Worm (Caenorhabditis elegans): ENCODE data around the gene T24C2.5.

Gene T24C2.5

DNA sequence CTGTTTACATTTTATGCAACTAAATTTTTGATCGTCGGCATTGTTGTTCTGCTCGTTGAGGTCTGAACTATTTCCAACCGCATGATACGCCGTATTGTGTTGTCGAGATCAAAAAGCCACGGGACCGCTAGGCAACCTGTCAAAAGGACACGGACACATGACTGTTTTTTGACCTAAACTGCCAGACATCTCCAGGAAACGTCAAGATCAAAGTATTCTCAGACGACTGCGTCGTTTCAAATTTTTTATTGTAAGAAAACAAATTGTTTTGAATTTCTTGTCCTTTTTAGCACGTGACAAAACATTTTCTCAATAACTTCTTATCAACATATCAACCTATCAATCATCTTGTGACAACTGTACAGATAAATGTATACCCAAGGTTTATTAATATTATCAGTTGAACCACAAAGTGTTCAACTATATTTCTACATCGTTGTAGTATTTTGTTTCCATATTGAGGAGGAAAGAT is 32.1 kb upstream of the T24C2.5 start:
- TF ChIP-seq nhr-28 (tag; optimal IDR thresholded peaks at IDR 0.05) (no peak), unc-62 (GFP tag; optimal IDR thresholded peaks at IDR 0.05) (peak; percentile 48)

DNA sequence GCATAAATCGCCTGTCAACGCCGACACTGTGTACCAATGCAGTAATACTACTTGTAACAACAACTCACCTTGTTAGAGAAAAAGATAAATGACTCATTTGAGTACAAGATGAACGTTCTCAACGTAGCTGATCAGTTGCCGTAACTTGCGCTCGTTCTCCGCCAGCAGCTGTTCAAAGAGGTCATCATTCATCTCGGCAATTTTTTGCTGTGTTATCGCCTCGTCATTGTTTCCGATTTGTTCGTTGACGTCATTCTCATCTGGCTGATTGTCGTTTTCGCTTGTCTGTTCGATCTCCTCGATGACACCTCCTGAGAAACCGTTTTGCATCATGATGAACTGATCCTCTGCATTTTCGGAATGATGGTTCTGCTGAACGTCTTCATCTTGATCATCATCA is 30.9 kb upstream of the T24C2.5 start:
- TF ChIP-seq lin-13 (tag; optimal IDR thresholded peaks at IDR 0.05) = peak; percentile 17
- TF ChIP-seq ham-2 (GFP tag; optimal IDR thresholded peaks at IDR 0.05) = no peak
- TF ChIP-seq lin-32 (GFP tag; optimal IDR thresholded peaks at IDR 0.05) = no peak
- TF ChIP-seq cnd-1 (tag; optimal IDR thresholded peaks at IDR 0.05) = no peak
- TF ChIP-seq nhr-76 (tag; optimal IDR thresholded peaks at IDR 0.05) = no peak
- no peak for TF ChIP-seq unc-39 (tag; optimal IDR thresholded peaks at IDR 0.05)
- peak; percentile 96 for TF ChIP-seq hlh-1 (tag; optimal IDR thresholded peaks at IDR 0.05)
- no peak for TF ChIP-seq mab-5 (tag; optimal IDR thresholded peaks at IDR 0.05)
- peak; percentile 90 for TF ChIP-seq unc-62 (GFP tag; optimal IDR thresholded peaks at IDR 0.05)
- TF ChIP-seq elt-1 (tag; optimal IDR thresholded peaks at IDR 0.05; ENCODE audit: borderline replicate concordance, insufficient read depth) = no peak
- TF ChIP-seq ces-1 (GFP tag; optimal IDR thresholded peaks at IDR 0.05) = no peak
- TF ChIP-seq snpc-4 (tag; optimal IDR thresholded peaks at IDR 0.05) = no peak
- no peak for TF ChIP-seq nhr-28 (tag; optimal IDR thresholded peaks at IDR 0.05)
- TF ChIP-seq ceh-39 (tag; optimal IDR thresholded peaks at IDR 0.05) = no peak
- no peak for TF ChIP-seq sem-2 (GFP tag; optimal IDR thresholded peaks at IDR 0.05)
- TF ChIP-seq drap-1 (GFP tag; optimal IDR thresholded peaks at IDR 0.05) = no peak
- no peak for TF ChIP-seq blmp-1 (tag; optimal IDR thresholded peaks at IDR 0.05)
- no peak for TF ChIP-seq tbx-8 (GFP tag; optimal IDR thresholded peaks at IDR 0.05)
- TF ChIP-seq ceh-43 (GFP tag; optimal IDR thresholded peaks at IDR 0.05) = no peak
- no peak for TF ChIP-seq ceh-83 (GFP tag; optimal IDR thresholded peaks at IDR 0.05)
- no peak for TF ChIP-seq elt-3 (tag; optimal IDR thresholded peaks at IDR 0.05)
- TF ChIP-seq lsy-2 (tag; optimal IDR thresholded peaks at IDR 0.05) = no peak
- TF ChIP-seq nhr-2 (tag; optimal IDR thresholded peaks at IDR 0.05) = peak; percentile 46

DNA sequence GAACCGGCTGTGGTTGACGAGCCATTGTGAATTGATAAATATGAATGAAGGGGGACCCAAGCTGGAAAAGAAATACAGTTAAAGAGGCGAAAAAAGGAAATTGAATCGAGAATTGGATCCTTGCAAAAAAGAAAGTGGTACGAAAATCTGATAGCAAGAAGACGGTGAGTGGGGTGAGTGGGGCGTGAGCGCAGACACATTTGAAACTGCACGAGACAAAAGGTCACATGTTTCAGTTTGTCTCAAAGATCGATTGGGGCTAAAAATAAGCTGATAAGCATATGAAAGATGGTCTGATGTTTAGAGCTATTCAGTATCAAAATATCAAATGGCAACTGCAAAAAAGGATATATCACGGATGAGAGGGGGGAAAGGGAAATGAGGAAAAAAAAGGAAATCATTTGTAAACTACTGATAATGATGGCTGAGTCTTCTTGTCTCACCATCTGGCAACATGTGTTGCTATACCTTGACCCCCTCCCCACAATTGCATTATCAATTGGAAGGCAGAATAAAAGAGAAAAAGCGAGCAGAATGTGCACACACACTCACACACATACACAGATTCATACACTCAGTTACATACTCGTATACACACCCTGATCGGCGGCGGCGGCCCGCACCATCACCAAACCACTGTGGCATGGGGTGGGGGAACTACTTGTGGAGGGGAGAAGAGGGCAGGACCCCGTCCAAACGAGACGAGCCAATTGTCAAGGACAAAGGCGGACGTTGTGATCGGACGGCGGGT is 30.2 kb upstream of the T24C2.5 start, which contains the start of gene M163.1:
TSS of gene M163.1 (minus strand) at position 25 of the 751 bp plus-strand sequence.
- no peak for TF ChIP-seq ztf-11 (tag; optimal IDR thresholded peaks at IDR 0.05)
- TF ChIP-seq cnd-1 (tag; optimal IDR thresholded peaks at IDR 0.05) = peak; percentile 16
- TF ChIP-seq snpc-4 (tag; optimal IDR thresholded peaks at IDR 0.05) = no peak
- no peak for TF ChIP-seq nhr-76 (tag; optimal IDR thresholded peaks at IDR 0.05)
- TF ChIP-seq unc-120 (tag; optimal IDR thresholded peaks at IDR 0.05; ENCODE audit: poor library complexity, severe bottlenecking) = peak; percentile 61
- no peak for TF ChIP-seq blmp-1 (tag; optimal IDR thresholded peaks at IDR 0.05)
- no peak for TF ChIP-seq ceh-43 (GFP tag; optimal IDR thresholded peaks at IDR 0.05)
- TF ChIP-seq ham-2 (GFP tag; optimal IDR thresholded peaks at IDR 0.05) = peak; percentile 56
- TF ChIP-seq ceh-83 (GFP tag; optimal IDR thresholded peaks at IDR 0.05) = peak; percentile 53
- peak; percentile 78 for TF ChIP-seq lin-32 (GFP tag; optimal IDR thresholded peaks at IDR 0.05)
- TF ChIP-seq nhr-237 (tag; optimal IDR thresholded peaks at IDR 0.05) = no peak
- TF ChIP-seq flh-1 (GFP tag; optimal IDR thresholded peaks at IDR 0.05) = no peak
- no peak for TF ChIP-seq zip-8 (tag; optimal IDR thresholded peaks at IDR 0.05)
- TF ChIP-seq lsy-2 (tag; optimal IDR thresholded peaks at IDR 0.05) = no peak
- TF ChIP-seq unc-62 (GFP tag; optimal IDR thresholded peaks at IDR 0.05) = peak; percentile 15
- peak; percentile 66 for TF ChIP-seq hlh-1 (tag; optimal IDR thresholded peaks at IDR 0.05)
- TF ChIP-seq M03D4.4 (tag; optimal IDR thresholded peaks at IDR 0.05) = peak; percentile 59
- TF ChIP-seq drap-1 (GFP tag; optimal IDR thresholded peaks at IDR 0.05) = peak; percentile 35
- TF ChIP-seq mls-2 (tag; optimal IDR thresholded peaks at IDR 0.05) = peak; percentile 56
- peak; percentile 41 for TF ChIP-seq tbx-8 (GFP tag; optimal IDR thresholded peaks at IDR 0.05)
- peak; percentile 76 for TF ChIP-seq nhr-2 (tag; optimal IDR thresholded peaks at IDR 0.05)
- peak; percentile 61 for TF ChIP-seq sptf-1 (tag; optimal IDR thresholded peaks at IDR 0.05)
- no peak for TF ChIP-seq elt-3 (tag; optimal IDR thresholded peaks at IDR 0.05)

DNA sequence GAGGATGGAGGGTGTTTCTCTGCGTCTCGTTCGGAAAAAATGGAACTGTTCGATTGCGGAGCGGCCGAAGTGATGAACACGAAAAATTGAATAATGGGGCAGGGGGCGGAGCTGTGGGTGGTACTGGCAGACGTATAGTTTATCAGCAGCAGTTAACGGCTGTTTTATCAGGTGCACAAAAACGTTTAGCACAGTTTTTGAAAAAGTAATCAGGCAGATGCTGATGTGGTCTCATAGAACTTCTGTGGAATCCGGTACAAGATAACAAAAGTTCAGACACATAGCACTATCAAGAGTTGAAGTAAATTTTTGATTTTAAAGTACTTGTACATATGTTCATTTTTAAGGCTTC is 29.7 kb upstream of the T24C2.5 start:
- TF ChIP-seq unc-120 (tag; optimal IDR thresholded peaks at IDR 0.05; ENCODE audit: poor library complexity, severe bottlenecking) = no peak
- no peak for TF ChIP-seq lin-32 (GFP tag; optimal IDR thresholded peaks at IDR 0.05)
